Worm (Caenorhabditis elegans) whole organism, L3 larva: ENCODE data around the gene his-2.

ENCODE experiments used
- aly-2 ChIP-seq: fragments of 150-350 bp; optimal IDR thresholded peaks from 2 replicates; lab custom pipeline; 2014; ENCODE audit warnings: missing biosample characterization, missing genetic modification characterization
- ama-1 ChIP-seq: fragments of 150-350 bp; optimal IDR thresholded peaks from 2 replicates; lab custom pipeline; 2018
- ceh-16 ChIP-seq: sonication (generic microtip); optimal IDR thresholded peaks from 2 replicates; lab custom pipeline; 2017; ENCODE audit warnings: missing biosample characterization, missing genetic modification characterization
- ceh-28 ChIP-seq: fragments of 150-350 bp; optimal IDR thresholded peaks from 2 replicates; lab custom pipeline; 2014; ENCODE audit warnings: missing biosample characterization, missing genetic modification reagents, missing genetic modification characterization
- ceh-82 ChIP-seq: fragments of 150-350 bp; optimal IDR thresholded peaks from 2 replicates; lab custom pipeline; 2014; ENCODE audit warnings: missing biosample characterization, missing genetic modification characterization
- ceh-9 ChIP-seq: sonication (generic microtip); optimal IDR thresholded peaks from 2 replicates; lab custom pipeline; 2018; ENCODE audit warnings: missing biosample characterization, missing genetic modification characterization
- egl-27 ChIP-seq: sonication (generic microtip); optimal IDR thresholded peaks from 4 replicates; lab custom pipeline; 2017; ENCODE audit warnings: missing biosample characterization, missing genetic modification reagents, missing genetic modification characterization
- egl-5 ChIP-seq: fragments of 150-350 bp; optimal IDR thresholded peaks from 2 replicates; lab custom pipeline; 2017; ENCODE audit warnings: missing biosample characterization, missing genetic modification reagents, missing genetic modification characterization, inconsistent platforms
- elt-1 ChIP-seq: fragments of 150-350 bp; optimal IDR thresholded peaks from 2 replicates; lab custom pipeline; 2014; ENCODE audit warnings: missing biosample characterization, missing genetic modification characterization
- elt-2 ChIP-seq: sonication (generic microtip); optimal IDR thresholded peaks from 2 replicates; lab custom pipeline; 2016; ENCODE audit warnings: missing genetic modification reagents, mild to moderate bottlenecking, missing genetic modification characterization, missing compliant biosample characterization
- elt-3 ChIP-seq, 3 experiments: fragments of 150-350 bp in 1 of 3; sonication (generic microtip) in 2 of 3; optimal IDR thresholded peaks; 2 replicates in 2 of 3; 4 replicates in 1 of 3; lab custom pipeline; 2014 to 2017; ENCODE audit warnings: missing biosample characterization in 3 of 3, missing genetic modification characterization in 3 of 3
- fkh-10 ChIP-seq: sonication (generic microtip); optimal IDR thresholded peaks from 2 replicates; lab custom pipeline; 2017; ENCODE audit warnings: missing biosample characterization, missing genetic modification reagents, missing genetic modification characterization
- fkh-2 ChIP-seq: fragments of 150-350 bp; optimal IDR thresholded peaks from 2 replicates; lab custom pipeline; 2014; ENCODE audit warnings: missing biosample characterization, missing genetic modification reagents, missing genetic modification characterization
- hmg-11 ChIP-seq: sonication (generic microtip); optimal IDR thresholded peaks from 2 replicates; lab custom pipeline; 2016; ENCODE audit warnings: missing genetic modification characterization, missing compliant biosample characterization
- jun-1 ChIP-seq: fragments of 150-350 bp; optimal IDR thresholded peaks from 2 replicates; lab custom pipeline; 2014; ENCODE audit warnings: missing biosample characterization, missing genetic modification reagents, missing genetic modification characterization
- lin-15B ChIP-seq: fragments of 150-350 bp; optimal IDR thresholded peaks from 2 replicates; lab custom pipeline; 2014; ENCODE audit warnings: missing biosample characterization, missing genetic modification characterization
- lsy-12 ChIP-seq: sonication (generic microtip); optimal IDR thresholded peaks from 2 replicates; lab custom pipeline; 2016; ENCODE audit warnings: mild to moderate bottlenecking, missing genetic modification characterization, missing compliant biosample characterization
- mdl-1 ChIP-seq: fragments of 150-350 bp; optimal IDR thresholded peaks from 2 replicates; lab custom pipeline; 2014; ENCODE audit warnings: missing biosample characterization, missing genetic modification characterization
- mml-1 ChIP-seq: fragments of 150-350 bp; sonication (generic microtip); optimal IDR thresholded peaks from 3 replicates; lab custom pipeline; 2014; ENCODE audit warnings: missing biosample characterization, missing genetic modification characterization
- nfya-1 ChIP-seq: sonication (generic microtip); optimal IDR thresholded peaks from 2 replicates; lab custom pipeline; 2017; ENCODE audit warnings: missing genetic modification characterization, mild to moderate bottlenecking, missing compliant biosample characterization, antibody characterized with exemption, moderate library complexity; ENCODE audit not compliant: insufficient read depth
- nhr-11 ChIP-seq: fragments of 150-350 bp; optimal IDR thresholded peaks from 2 replicates; lab custom pipeline; 2014; ENCODE audit warnings: missing biosample characterization, missing genetic modification characterization
- nhr-12 ChIP-seq: fragments of 150-350 bp; optimal IDR thresholded peaks from 2 replicates; lab custom pipeline; 2014; ENCODE audit warnings: missing biosample characterization, missing genetic modification characterization
- nhr-23 ChIP-seq: fragments of 150-350 bp; optimal IDR thresholded peaks from 2 replicates; lab custom pipeline; 2014; ENCODE audit warnings: missing biosample characterization, missing genetic modification reagents, missing genetic modification characterization
- nhr-237 ChIP-seq: fragments of 150-350 bp; optimal IDR thresholded peaks from 2 replicates; lab custom pipeline; 2014; ENCODE audit warnings: missing biosample characterization, missing genetic modification characterization
- nhr-25 ChIP-seq: sonication (generic microtip); optimal IDR thresholded peaks from 2 replicates; lab custom pipeline; 2017; ENCODE audit warnings: missing biosample characterization, missing genetic modification characterization
- nhr-28 ChIP-seq: fragments of 150-350 bp; optimal IDR thresholded peaks from 2 replicates; lab custom pipeline; 2014; ENCODE audit warnings: missing biosample characterization, missing genetic modification characterization
- nhr-77 ChIP-seq: fragments of 150-350 bp; optimal IDR thresholded peaks from 2 replicates; lab custom pipeline; 2014; ENCODE audit warnings: missing biosample characterization, missing genetic modification characterization
- pha-4 ChIP-seq: fragments of 150-350 bp; optimal IDR thresholded peaks from 2 replicates; lab custom pipeline; 2014; ENCODE audit warnings: missing biosample characterization, missing genetic modification reagents, missing genetic modification characterization
- pqm-1 ChIP-seq: fragments of 150-350 bp; optimal IDR thresholded peaks from 2 replicates; lab custom pipeline; 2017; ENCODE audit warnings: missing biosample characterization, missing genetic modification characterization, inconsistent platforms
- sea-2 ChIP-seq: fragments of 150-350 bp; sonication (generic microtip); optimal IDR thresholded peaks from 4 replicates; lab custom pipeline; 2014; ENCODE audit warnings: missing biosample characterization, missing genetic modification reagents, missing genetic modification characterization
- skn-1 ChIP-seq: fragments of 150-350 bp; optimal IDR thresholded peaks from 2 replicates; lab custom pipeline; 2014; ENCODE audit warnings: missing biosample characterization, missing genetic modification characterization
- snpc-4 ChIP-seq: fragments of 150-350 bp; optimal IDR thresholded peaks from 2 replicates; lab custom pipeline; 2014; ENCODE audit warnings: missing biosample characterization, missing genetic modification characterization
- unc-39 ChIP-seq: sonication (generic microtip); optimal IDR thresholded peaks from 4 replicates; lab custom pipeline; 2017; ENCODE audit warnings: missing biosample characterization, missing genetic modification characterization
- unc-62 ChIP-seq: fragments of 150-350 bp; sonication (generic microtip); optimal IDR thresholded peaks from 4 replicates; lab custom pipeline; 2014; ENCODE audit warnings: missing biosample characterization, missing genetic modification reagents, missing genetic modification characterization
- zag-1 ChIP-seq: fragments of 150-350 bp; optimal IDR thresholded peaks from 2 replicates; lab custom pipeline; 2014; ENCODE audit warnings: missing biosample characterization, missing genetic modification characterization
- ztf-11 ChIP-seq: fragments of 150-350 bp; optimal IDR thresholded peaks from 2 replicates; lab custom pipeline; 2014; ENCODE audit warnings: missing biosample characterization, missing genetic modification characterization
- ztf-4 ChIP-seq: fragments of 150-350 bp; optimal IDR thresholded peaks from 2 replicates; lab custom pipeline; 2014; ENCODE audit warnings: missing biosample characterization, missing genetic modification characterization

The his-2 gene

DNA sequence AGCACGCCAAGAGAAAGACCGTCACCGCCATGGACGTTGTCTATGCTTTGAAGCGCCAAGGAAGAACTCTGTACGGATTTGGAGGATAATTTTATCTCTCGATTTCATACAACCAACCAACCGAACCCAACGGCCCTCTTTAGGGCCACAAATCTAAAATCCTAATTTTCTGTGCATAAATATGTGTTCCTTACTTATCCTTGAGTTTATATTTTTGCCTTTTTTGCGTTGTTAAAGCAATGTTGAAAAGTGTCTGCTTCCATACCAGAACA is 596 bp upstream of the his-2 start:
- TF ChIP-seq zag-1 (tag; lab: Kevin White, UChicago) (no peak), jun-1 (no peak), snpc-4 (tag; lab: Kevin White, UChicago) (no peak), egl-5 (tag; lab: Kevin White, UChicago) (no peak), elt-2 (tag; lab: Kevin White, UChicago) (no peak), nhr-28 (no peak), unc-62 (GFP tag; lab: Kevin White, UChicago) (no peak), nhr-237 (tag; lab: Kevin White, UChicago) (no peak), lsy-12 (tag; lab: Kevin White, UChicago) (no peak), hmg-11 (tag; lab: Kevin White, UChicago) (no peak), fkh-2 (tag; lab: Kevin White, UChicago) (no peak), skn-1 (no peak), lin-15B (tag; lab: Kevin White, UChicago) (no peak), aly-2 (tag; lab: Kevin White, UChicago) (no peak), unc-39 (tag; lab: Kevin White, UChicago) (no peak), nhr-77 (no peak), mdl-1 (no peak), ceh-16 (tag; lab: Kevin White, UChicago) (no peak)

DNA sequence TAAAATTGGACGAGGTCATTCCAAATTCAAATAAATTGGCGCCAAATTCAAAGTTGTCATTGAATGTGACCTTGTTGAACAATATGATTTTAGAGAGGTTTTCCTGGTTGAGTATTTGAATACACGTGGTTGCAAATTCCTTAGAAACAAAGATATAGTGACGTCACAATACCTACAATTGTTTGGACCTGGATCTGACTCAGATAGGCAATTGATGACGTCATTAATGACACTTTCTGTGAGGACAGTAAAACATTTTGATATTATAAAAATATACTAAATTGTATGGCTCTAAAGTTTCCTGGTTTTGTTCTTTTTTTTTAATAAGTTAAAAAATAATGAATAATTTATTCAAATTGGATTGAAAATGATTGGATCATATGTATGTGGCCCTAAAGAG is 671 bp downstream of the his-2 start:
- TF ChIP-seq mml-1 (tag; lab: Kevin White, UChicago) (no peak), nhr-237 (tag; lab: Kevin White, UChicago) (no peak), snpc-4 (tag; lab: Kevin White, UChicago) (no peak), ceh-9 (tag; lab: Kevin White, UChicago) (no peak), elt-2 (tag; lab: Kevin White, UChicago) (no peak), ceh-16 (tag; lab: Kevin White, UChicago) (no peak), fkh-2 (tag; lab: Kevin White, UChicago) (no peak), elt-3 (tag; optimal IDR thresholded peaks at IDR 0.05; lab: Kevin White, UChicago) (no peak), fkh-10 (GFP tag; lab: Kevin White, UChicago) (no peak), ceh-82 (tag; lab: Kevin White, UChicago) (no peak), nhr-12 (tag; lab: Kevin White, UChicago) (no peak)
- TF ChIP-seq, all 47 proteins: peak for 0

ce11 chrV:16040140-16040827 is 1.8 kb downstream of the his-2 start, which contains the start of the genes his-4 and his-3:
Gene his-4 (minus strand): TSS chrV:16040515.
Gene his-3 (plus strand): TSS chrV:16040808.
- TF ChIP-seq elt-1 (tag; lab: Kevin White, UChicago) (peak; percentile 11), pqm-1 (tag; lab: Kevin White, UChicago) (peak; percentile 41), elt-2 (tag; lab: Kevin White, UChicago) (peak; percentile 60), nhr-23 (peak; percentile 30), snpc-4 (tag; lab: Kevin White, UChicago) (peak; percentile 28), pha-4 (tag; lab: Kevin White, UChicago) (peak; percentile 68), nhr-25 (tag; lab: Kevin White, UChicago) (peak; percentile 93)

ce11 chrV:16036166-16036565 is 5.9 kb downstream of the his-2 start, which contains the start of gene T10C6.10:
Gene T10C6.10 (plus strand): TSS chrV:16036413.
- TF ChIP-seq nhr-23 (no peak), ama-1 (lab: Kevin White, UChicago) (no peak), nhr-11 (tag; lab: Kevin White, UChicago) (no peak), ceh-82 (tag; lab: Kevin White, UChicago) (no peak), nfya-1 (tag; lab: Kevin White, UChicago) (no peak), unc-39 (tag; lab: Kevin White, UChicago) (no peak), sea-2 (GFP tag; lab: Kevin White, UChicago) (no peak)
- TF ChIP-seq, all 47 proteins: peak for 0

- TF ChIP-seq egl-5 (tag; lab: Kevin White, UChicago) (no peak), egl-27 (tag; lab: Kevin White, UChicago) (no peak), ceh-82 (tag; lab: Kevin White, UChicago) (no peak), elt-1 (tag; lab: Kevin White, UChicago) (no peak), zag-1 (tag; lab: Kevin White, UChicago) (no peak), ceh-28 (tag; lab: Kevin White, UChicago) (no peak), sea-2 (GFP tag; lab: Kevin White, UChicago) (no peak), fkh-2 (tag; lab: Kevin White, UChicago) (no peak), ztf-11 (tag; lab: Kevin White, UChicago) (no peak), ztf-4 (tag; lab: Kevin White, UChicago) (no peak)
- TF ChIP-seq, all 47 proteins: peak for 0
These were observed 8.6 kb downstream of the his-2 start for ce11 chrV:16033491-16033890.
